Fruit fly (Drosophila melanogaster) whole organism, embryonic: ENCODE measurements around the gene Ire1.

Source experiments
- Adf1 ChIP-seq: fragments of 200-800 bp; sonication (Bioruptor generic); IDR thresholded peaks from 2 replicates; pipeline ENCODE4 v1.3.6; 2022; ENCODE audit warnings: missing biosample characterization, missing genetic modification characterization
- Atf6 ChIP-seq: fragments of 200-800 bp; sonication (Bioruptor generic); IDR thresholded peaks from 2 replicates; pipeline ENCODE4 v1.3.6; 2022; ENCODE audit warnings: missing biosample characterization, missing genetic modification characterization
- CG11560 ChIP-seq: fragments of 200-800 bp; sonication (Bioruptor generic); IDR thresholded peaks from 3 replicates; pipeline ENCODE4 v1.3.6; 2022; ENCODE audit warnings: missing biosample characterization, missing genetic modification characterization
- CG12104 ChIP-seq: fragments of 200-800 bp; sonication (Bioruptor generic); optimal IDR thresholded peaks from 3 replicates; lab custom pipeline; 2016; ENCODE audit warnings: missing biosample characterization, missing genetic modification characterization
- CG12744 ChIP-seq: fragments of 200-800 bp; sonication (Bioruptor generic); optimal IDR thresholded peaks from 2 replicates; lab custom pipeline; 2016; ENCODE audit warnings: missing biosample characterization, missing genetic modification characterization
- CG15011 ChIP-seq: fragments of 200-800 bp; sonication (Bioruptor generic); optimal IDR thresholded peaks from 3 replicates; lab custom pipeline; 2018; ENCODE audit warnings: missing biosample characterization, mild to moderate bottlenecking, missing genetic modification characterization
- CG15696 ChIP-seq: fragments of 200-800 bp; sonication (Bioruptor generic); optimal IDR thresholded peaks from 2 replicates; lab custom pipeline; 2019; ENCODE audit warnings: missing biosample characterization, mild to moderate bottlenecking, missing genetic modification characterization, moderate library complexity
- CG17361 ChIP-seq: fragments of 200-800 bp; sonication (Bioruptor generic); IDR thresholded peaks from 3 replicates; pipeline ENCODE4 v1.3.6; 2022; ENCODE audit warnings: missing biosample characterization, missing genetic modification characterization
- CG3163 ChIP-seq: fragments of 200-800 bp; sonication (Bioruptor generic); optimal IDR thresholded peaks from 3 replicates; lab custom pipeline; 2016; ENCODE audit warnings: missing biosample characterization, missing genetic modification characterization
- CG33557 ChIP-seq: fragments of 200-800 bp; sonication (Bioruptor generic); optimal IDR thresholded peaks from 2 replicates; lab custom pipeline; 2019; ENCODE audit warnings: missing biosample characterization, mild to moderate bottlenecking, missing genetic modification characterization, moderate library complexity
- CG4328 ChIP-seq: fragments of 200-800 bp; sonication (Bioruptor generic); optimal IDR thresholded peaks from 3 replicates; lab custom pipeline; 2017; ENCODE audit warnings: missing biosample characterization, missing genetic modification reagents, missing genetic modification characterization
- CG4854 ChIP-seq: fragments of 200-800 bp; sonication (Bioruptor generic); optimal IDR thresholded peaks from 2 replicates; lab custom pipeline; 2016; ENCODE audit warnings: missing biosample characterization, missing genetic modification characterization, inconsistent platforms
- CG6254 ChIP-seq: fragments of 200-800 bp; sonication (Bioruptor generic); optimal IDR thresholded peaks from 3 replicates; lab custom pipeline; 2017; ENCODE audit warnings: mild to moderate bottlenecking, missing biosample characterization, missing genetic modification reagents, missing genetic modification characterization
- CG6683 ChIP-seq: fragments of 200-800 bp; sonication (Bioruptor generic); optimal IDR thresholded peaks from 2 replicates; lab custom pipeline; 2017; ENCODE audit warnings: missing biosample characterization, mild to moderate bottlenecking, missing genetic modification characterization, missing genetic modification reagents
- CG7271 ChIP-seq: fragments of 200-800 bp; sonication (Bioruptor generic); optimal IDR thresholded peaks from 2 replicates; lab custom pipeline; 2018; ENCODE audit warnings: missing biosample characterization, mild to moderate bottlenecking, missing genetic modification characterization, moderate library complexity
- CG8359 ChIP-seq: fragments of 200-800 bp; sonication (Bioruptor generic); optimal IDR thresholded peaks from 2 replicates; lab custom pipeline; 2017; ENCODE audit warnings: missing biosample characterization, mild to moderate bottlenecking, missing genetic modification characterization, borderline replicate concordance
- D19A ChIP-seq: fragments of 200-800 bp; optimal IDR thresholded peaks from 3 replicates; lab custom pipeline; 2019; ENCODE audit warnings: missing biosample characterization, mild to moderate bottlenecking, missing genetic modification characterization, moderate library complexity
- Dp ChIP-seq: fragments of 200-800 bp; sonication (Bioruptor generic); optimal IDR thresholded peaks from 2 replicates; lab custom pipeline; 2018; ENCODE audit warnings: missing biosample characterization, mild to moderate bottlenecking, missing genetic modification characterization, moderate library complexity
- Drgx ChIP-seq: fragments of 200-800 bp; sonication (Bioruptor generic); IDR thresholded peaks from 2 replicates; pipeline ENCODE4 v1.3.6; 2022; ENCODE audit warnings: missing biosample characterization, missing genetic modification characterization
- E2f1 ChIP-seq: fragments of 200-800 bp; sonication (Bioruptor generic); IDR thresholded peaks from 2 replicates; pipeline ENCODE4 v1.3.6; 2022; ENCODE audit warnings: missing biosample characterization, missing genetic modification characterization
- HLH4C ChIP-seq: fragments of 200-800 bp; sonication (Bioruptor generic); IDR thresholded peaks from 3 replicates; pipeline ENCODE4 v1.3.6; 2022; ENCODE audit warnings: missing biosample characterization, missing genetic modification characterization; ENCODE audit not compliant: partially characterized antibody
- HLHmδ ChIP-seq: fragments of 200-800 bp; sonication (Bioruptor generic); optimal IDR thresholded peaks from 2 replicates; lab custom pipeline; 2018; ENCODE audit warnings: missing biosample characterization, mild to moderate bottlenecking, missing genetic modification characterization, moderate library complexity
- Lim3 ChIP-seq: fragments of 200-800 bp; sonication (Bioruptor generic); IDR thresholded peaks from 2 replicates; pipeline ENCODE4 v1.3.6; 2022; ENCODE audit warnings: missing biosample characterization, missing genetic modification characterization
- MBD-R2 ChIP-seq: fragments of 200-800 bp; sonication (Bioruptor generic); IDR thresholded peaks from 2 replicates; pipeline ENCODE4 v1.3.6; 2022; ENCODE audit warnings: missing biosample characterization, missing genetic modification characterization
- NC2α ChIP-seq: fragments of 200-800 bp; sonication (Bioruptor generic); optimal IDR thresholded peaks from 2 replicates; lab custom pipeline; 2016; ENCODE audit warnings: missing biosample characterization, missing genetic modification characterization
- NFAT ChIP-seq: fragments of 200-800 bp; sonication (Bioruptor generic); IDR thresholded peaks from 2 replicates; pipeline ENCODE4 v1.3.6; 2022; ENCODE audit warnings: missing biosample characterization, missing genetic modification characterization
- NfI ChIP-seq: fragments of 200-800 bp; sonication (Bioruptor generic); optimal IDR thresholded peaks from 3 replicates; lab custom pipeline; 2018; ENCODE audit warnings: missing biosample characterization, mild to moderate bottlenecking, missing genetic modification characterization, moderate library complexity
- Sox100B ChIP-seq: fragments of 200-800 bp; sonication (Bioruptor generic); optimal IDR thresholded peaks from 3 replicates; lab custom pipeline; 2018; ENCODE audit warnings: missing biosample characterization, mild to moderate bottlenecking, missing genetic modification characterization
- Sry-δ ChIP-seq: fragments of 200-800 bp; sonication (Bioruptor generic); optimal IDR thresholded peaks from 2 replicates; lab custom pipeline; 2016; ENCODE audit warnings: missing biosample characterization, missing genetic modification characterization
- ara ChIP-seq: fragments of 200-800 bp; sonication (Bioruptor generic); IDR thresholded peaks from 2 replicates; pipeline ENCODE4 v1.3.6; 2022; ENCODE audit warnings: missing biosample characterization, missing genetic modification characterization
- bcd ChIP-seq: fragments of 200-800 bp; sonication (Bioruptor generic); optimal IDR thresholded peaks from 2 replicates; lab custom pipeline; 2017; ENCODE audit warnings: missing biosample characterization, mild to moderate bottlenecking, missing genetic modification characterization
- caup ChIP-seq: fragments of 200-800 bp; sonication (Bioruptor generic); optimal IDR thresholded peaks from 3 replicates; lab custom pipeline; 2017; ENCODE audit warnings: missing biosample characterization, mild to moderate bottlenecking, missing genetic modification characterization, moderate library complexity; ENCODE audit not compliant: severe bottlenecking
- chm ChIP-seq: fragments of 200-800 bp; sonication (Bioruptor generic); IDR thresholded peaks from 2 replicates; pipeline ENCODE4 v1.3.6; 2022; ENCODE audit warnings: missing biosample characterization, missing genetic modification characterization
- dmrt99B ChIP-seq: fragments of 200-800 bp; sonication (Bioruptor generic); optimal IDR thresholded peaks from 2 replicates; lab custom pipeline; 2018; ENCODE audit warnings: missing biosample characterization, mild to moderate bottlenecking, missing genetic modification characterization, moderate library complexity
- dysf ChIP-seq: fragments of 200-800 bp; sonication (Bioruptor generic); IDR thresholded peaks from 3 replicates; pipeline ENCODE4 v1.3.6; 2022; ENCODE audit warnings: missing biosample characterization, missing genetic modification characterization
- fd102C ChIP-seq: fragments of 200-800 bp; sonication (Bioruptor generic); optimal IDR thresholded peaks from 2 replicates; lab custom pipeline; 2018; ENCODE audit warnings: missing biosample characterization, mild to moderate bottlenecking, missing genetic modification characterization, moderate library complexity
- fd96Cb ChIP-seq: fragments of 200-800 bp; sonication (Bioruptor generic); optimal IDR thresholded peaks from 2 replicates; lab custom pipeline; 2018; ENCODE audit warnings: missing biosample characterization, mild to moderate bottlenecking, missing genetic modification characterization, moderate library complexity
- jumu ChIP-seq: fragments of 200-800 bp; sonication (Bioruptor generic); optimal IDR thresholded peaks from 3 replicates; lab custom pipeline; 2016; ENCODE audit warnings: missing biosample characterization, missing genetic modification characterization
- klu ChIP-seq: fragments of 200-800 bp; sonication (Bioruptor generic); IDR thresholded peaks from 2 replicates; pipeline ENCODE4 v1.3.6; 2022; ENCODE audit warnings: missing biosample characterization, missing genetic modification characterization
- lola ChIP-seq, 3 experiments: fragments of >200 bp in 2 of 3; fragments of 200-800 bp in 1 of 3; sonication (Bioruptor generic) in 1 of 3; optimal IDR thresholded peaks; 2 replicates each; lab custom pipeline; 2017 to 2019; ENCODE audit warnings: missing biosample characterization in 3 of 3, missing genetic modification characterization in 3 of 3, mild to moderate bottlenecking in 1 of 3, moderate library complexity in 1 of 3
- lov ChIP-seq, 2 experiments: fragments of 200-800 bp in 1 of 2; fragments of >200 bp in 1 of 2; sonication (Bioruptor generic) in 1 of 2; IDR thresholded peaks in 1 of 2; optimal IDR thresholded peaks in 1 of 2; 2 replicates in 1 of 2; 3 replicates in 1 of 2; pipeline versions ENCODE4 v1.3.6 to Lab custom; 2017 to 2022; ENCODE audit warnings: missing biosample characterization in 1 of 2, missing genetic modification characterization in 1 of 2
- slp2 ChIP-seq: fragments of 200-800 bp; sonication (Bioruptor generic); optimal IDR thresholded peaks from 2 replicates; lab custom pipeline; 2016; ENCODE audit warnings: missing biosample characterization, missing genetic modification characterization
- tup ChIP-seq: fragments of 200-800 bp; sonication (Bioruptor generic); optimal IDR thresholded peaks from 2 replicates; lab custom pipeline; 2016; ENCODE audit warnings: missing biosample characterization, mild to moderate bottlenecking, missing genetic modification characterization, moderate library complexity
- vfl ChIP-seq: fragments of 200-800 bp; sonication (Bioruptor generic); optimal IDR thresholded peaks from 2 replicates; lab custom pipeline; 2016; ENCODE audit warnings: missing biosample characterization, missing genetic modification characterization
- zen ChIP-seq: fragments of 200-800 bp; sonication (Bioruptor generic); optimal IDR thresholded peaks from 3 replicates; lab custom pipeline; 2018; ENCODE audit warnings: missing biosample characterization, mild to moderate bottlenecking, missing genetic modification characterization, moderate library complexity

Ire1 gene

dm6 chr3R:19840545-19840944, 20.5 kb downstream of the Ire1 start, which contains the start of gene CG31459:
Gene CG31459 (plus strand): TSS chr3R:19840845.
- no peak for TF ChIP-seq fd96Cb (tag; lab: Kevin White, UChicago)
- TF ChIP-seq NFAT = no peak
- no peak for TF ChIP-seq CG6683 (GFP tag; lab: Kevin White, UChicago)
- no peak for TF ChIP-seq klu (GFP tag; lab: Robert Waterston, UW)
- no peak for TF ChIP-seq lov (optimal IDR thresholded peaks at IDR 0.05; lab: Kevin White, UChicago)
- no peak for TF ChIP-seq lov (GFP tag; IDR thresholded peaks at IDR 0.05; lab: Robert Waterston, UW)
- TF ChIP-seq dmrt99B (tag; lab: Kevin White, UChicago) = no peak
- no peak for TF ChIP-seq Sox100B (GFP tag; lab: Kevin White, UChicago)

DNA sequence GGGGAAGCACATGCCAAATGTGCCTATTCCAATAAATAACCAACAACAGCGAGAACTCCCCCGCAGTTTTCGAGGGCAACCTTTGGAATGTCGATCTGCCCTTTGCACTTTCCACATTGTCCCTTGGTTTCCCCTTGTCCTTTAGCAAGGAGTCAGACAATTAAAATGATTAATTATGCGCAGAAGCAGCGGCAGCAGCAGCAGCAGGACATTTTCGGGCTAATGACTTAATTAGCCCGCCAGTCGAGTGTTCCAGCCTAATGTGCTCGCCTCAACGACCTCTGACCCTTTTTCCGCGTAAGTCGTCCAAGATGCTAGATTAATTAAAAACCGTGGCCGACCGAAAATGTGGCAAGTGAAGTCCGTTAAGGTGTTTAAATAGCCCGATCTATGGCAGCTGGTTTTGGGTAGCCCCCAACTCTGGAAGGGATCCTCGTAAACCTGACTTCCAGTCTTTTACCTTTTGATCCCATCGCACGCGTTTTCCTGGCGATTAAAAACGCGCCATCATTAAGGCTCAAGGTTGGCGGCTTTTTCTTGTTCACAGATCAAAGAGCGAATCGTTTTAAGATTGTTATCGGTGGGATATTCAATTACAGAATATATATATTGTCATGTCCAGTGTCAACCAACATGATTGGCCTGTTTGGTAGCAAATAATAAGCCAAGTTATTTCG, 22.0 kb downstream of the Ire1 start:
- peak; percentile 91 for TF ChIP-seq zen (tag; lab: Kevin White, UChicago)
- no peak for TF ChIP-seq E2f1 (GFP tag; lab: Robert Waterston, UW)
- no peak for TF ChIP-seq CG11560 (tag; lab: Robert Waterston, UW)
- TF ChIP-seq CG4328 (GFP tag; lab: Kevin White, UChicago) = no peak
- TF ChIP-seq HLHmδ = no peak
- no peak for TF ChIP-seq CG15696 (tag; lab: Kevin White, UChicago)
- peak; percentile 98 for TF ChIP-seq CG8359

DNA sequence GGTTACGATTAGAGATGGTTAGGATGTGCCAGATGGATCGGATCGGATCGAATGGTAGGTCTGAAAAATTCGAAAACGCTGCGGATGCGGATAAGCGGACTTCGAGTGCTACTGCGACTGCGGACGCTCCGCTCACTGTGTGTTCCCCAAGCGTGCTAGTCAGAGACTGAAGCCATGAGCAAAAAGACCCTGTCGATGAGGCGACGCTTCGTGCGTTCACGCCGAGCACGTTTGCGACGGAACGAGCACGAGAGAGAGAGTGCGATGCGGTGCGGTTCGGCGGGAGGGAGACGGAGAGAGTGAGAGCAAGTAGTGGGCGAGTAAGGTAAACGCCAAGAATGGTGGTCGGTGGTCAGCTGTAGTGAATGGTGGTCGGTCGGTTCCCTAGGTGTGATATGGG, 24.4 kb downstream of the Ire1 start, which contains the start of gene bnl:
bnl (minus strand) TSS at position 131 of the 400 bp plus-strand sequence.
- TF ChIP-seq ara (GFP tag; lab: Robert Waterston, UW) = peak; percentile 58; the same call in 1 of the 2 replicates
- TF ChIP-seq HLH4C (GFP tag; lab: Robert Waterston, UW) = peak; percentile 58; the same call in 1 of the 3 replicates
- peak; percentile 84 for TF ChIP-seq chm (GFP tag; lab: Robert Waterston, UW)
- peak; percentile 23 for TF ChIP-seq slp2
- TF ChIP-seq caup = peak; percentile 62
- peak; percentile 69 for TF ChIP-seq Adf1 (GFP tag; lab: Robert Waterston, UW)
- TF ChIP-seq CG15011 = no peak
- no peak for TF ChIP-seq Lim3 (GFP tag; lab: Robert Waterston, UW)
- peak; percentile 48 for TF ChIP-seq fd102C (GFP tag; lab: Kevin White, UChicago)
- no peak for TF ChIP-seq tup (GFP tag; lab: Kevin White, UChicago)
- TF ChIP-seq Sry-δ (GFP tag; lab: Kevin White, UChicago) = peak; percentile 22
- TF ChIP-seq CG17361 = 0 out of 3 replicates have a peak, but pooled peaks have one; percentile 21
- TF ChIP-seq Dp (GFP tag; lab: Kevin White, UChicago) = no peak
- TF ChIP-seq Atf6 (GFP tag; lab: Robert Waterston, UW) = peak; percentile 61
- TF ChIP-seq CG33557 (GFP tag; lab: Kevin White, UChicago) = peak; percentile 58
- no peak for TF ChIP-seq CG12104 (GFP tag; lab: Kevin White, UChicago)
- TF ChIP-seq CG6254 (GFP tag; lab: Kevin White, UChicago) = peak; percentile 16
- peak; percentile 22; the same call in 1 of the 2 replicates for TF ChIP-seq MBD-R2
- TF ChIP-seq bcd (GFP tag; lab: Kevin White, UChicago) = no peak
- TF ChIP-seq Sox100B (GFP tag; lab: Kevin White, UChicago) = no peak
- TF ChIP-seq CG4854 (GFP tag; lab: Kevin White, UChicago) = no peak
- TF ChIP-seq CG7271 (tag; lab: Kevin White, UChicago) = no peak
- peak; percentile 46; the same call in 1 of the 3 replicates for TF ChIP-seq dysf (GFP tag; lab: Robert Waterston, UW)
- TF ChIP-seq D19A = peak; percentile 22
- peak; percentile 70 for TF ChIP-seq Drgx (GFP tag; lab: Robert Waterston, UW)
- TF ChIP-seq lola (GFP tag; optimal IDR thresholded peaks at IDR 0.05; lab: Kevin White, UChicago) = no peak
- TF ChIP-seq CG3163 (GFP tag; lab: Kevin White, UChicago) = peak; percentile 65
- peak; percentile 6 for TF ChIP-seq NC2α
- TF ChIP-seq jumu = peak; percentile 0
- peak; percentile 61 for TF ChIP-seq CG12744 (GFP tag; lab: Kevin White, UChicago)
- TF ChIP-seq vfl = peak; percentile 32
- TF ChIP-seq NfI (GFP tag; lab: Kevin White, UChicago) = peak; percentile 29
